Worm (Caenorhabditis elegans): Measurements from ENCODE around the gene mop-25.1.

DNA sequence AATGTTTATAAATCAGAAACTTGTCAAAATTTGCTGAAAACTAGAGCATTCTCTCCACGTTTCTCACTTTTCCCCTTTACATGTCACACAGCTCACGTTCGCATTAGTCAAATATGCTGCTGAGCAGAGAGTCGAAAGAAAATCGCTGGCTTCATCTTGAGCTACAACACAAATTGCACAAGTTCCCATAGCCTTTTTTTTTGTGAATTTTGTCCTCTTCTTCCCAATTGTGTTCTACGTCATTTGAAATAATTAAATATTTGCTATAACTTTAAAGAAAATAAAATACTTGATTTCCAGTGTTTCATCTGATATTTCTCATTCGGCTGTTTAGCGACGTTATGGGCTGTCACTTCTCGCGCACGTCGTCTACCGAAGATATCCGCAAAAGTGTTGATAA is 15.0 kb upstream of the mop-25.1 start, which contains the start of gene R02E12.5:
- TF ChIP-seq tab-1 (GFP tag; IDR thresholded peaks at IDR 0.05) (no peak), flt-1 (GFP tag; IDR thresholded peaks at IDR 0.05) (no peak)
